Worm (Caenorhabditis elegans) whole organism, L3 larva: ENCODE results near the gene Y43E12A.3.

Source experiments
- R02D3.7 ChIP-seq: fragments of 150-350 bp; optimal IDR thresholded peaks from 2 replicates; lab custom pipeline; 2014; ENCODE audit warnings: missing biosample characterization, missing genetic modification characterization
- ZK546.5 ChIP-seq: sonication (generic microtip); optimal IDR thresholded peaks from 2 replicates; lab custom pipeline; 2017; ENCODE audit warnings: missing biosample characterization, missing genetic modification characterization
- aly-2 ChIP-seq: fragments of 150-350 bp; optimal IDR thresholded peaks from 2 replicates; lab custom pipeline; 2014; ENCODE audit warnings: missing biosample characterization, missing genetic modification characterization
- ama-1 ChIP-seq: fragments of 150-350 bp; optimal IDR thresholded peaks from 2 replicates; lab custom pipeline; 2018
- ceh-16 ChIP-seq: sonication (generic microtip); optimal IDR thresholded peaks from 2 replicates; lab custom pipeline; 2017; ENCODE audit warnings: missing biosample characterization, missing genetic modification characterization
- ceh-9 ChIP-seq: sonication (generic microtip); optimal IDR thresholded peaks from 2 replicates; lab custom pipeline; 2018; ENCODE audit warnings: missing biosample characterization, missing genetic modification characterization
- elt-2 ChIP-seq: sonication (generic microtip); optimal IDR thresholded peaks from 2 replicates; lab custom pipeline; 2016; ENCODE audit warnings: missing genetic modification reagents, mild to moderate bottlenecking, missing genetic modification characterization, missing compliant biosample characterization
- eor-1 ChIP-seq, 2 experiments: fragments of 150-350 bp; optimal IDR thresholded peaks; 2 replicates each; lab custom pipeline; 2014 to 2018; ENCODE audit warnings: missing biosample characterization in 2 of 2, missing genetic modification characterization in 2 of 2
- fkh-10 ChIP-seq: sonication (generic microtip); optimal IDR thresholded peaks from 2 replicates; lab custom pipeline; 2017; ENCODE audit warnings: missing biosample characterization, missing genetic modification reagents, missing genetic modification characterization
- fkh-2 ChIP-seq: fragments of 150-350 bp; optimal IDR thresholded peaks from 2 replicates; lab custom pipeline; 2014; ENCODE audit warnings: missing biosample characterization, missing genetic modification reagents, missing genetic modification characterization
- hmg-11 ChIP-seq: sonication (generic microtip); optimal IDR thresholded peaks from 2 replicates; lab custom pipeline; 2016; ENCODE audit warnings: missing genetic modification characterization, missing compliant biosample characterization
- jun-1 ChIP-seq: fragments of 150-350 bp; optimal IDR thresholded peaks from 2 replicates; lab custom pipeline; 2014; ENCODE audit warnings: missing biosample characterization, missing genetic modification reagents, missing genetic modification characterization
- lin-15B ChIP-seq: fragments of 150-350 bp; optimal IDR thresholded peaks from 2 replicates; lab custom pipeline; 2014; ENCODE audit warnings: missing biosample characterization, missing genetic modification characterization
- lsy-12 ChIP-seq: sonication (generic microtip); optimal IDR thresholded peaks from 2 replicates; lab custom pipeline; 2016; ENCODE audit warnings: mild to moderate bottlenecking, missing genetic modification characterization, missing compliant biosample characterization
- mdl-1 ChIP-seq: fragments of 150-350 bp; optimal IDR thresholded peaks from 2 replicates; lab custom pipeline; 2014; ENCODE audit warnings: missing biosample characterization, missing genetic modification characterization
- nfya-1 ChIP-seq: sonication (generic microtip); optimal IDR thresholded peaks from 2 replicates; lab custom pipeline; 2017; ENCODE audit warnings: missing genetic modification characterization, mild to moderate bottlenecking, missing compliant biosample characterization, antibody characterized with exemption, moderate library complexity; ENCODE audit not compliant: insufficient read depth
- nhr-11 ChIP-seq: fragments of 150-350 bp; optimal IDR thresholded peaks from 2 replicates; lab custom pipeline; 2014; ENCODE audit warnings: missing biosample characterization, missing genetic modification characterization
- nhr-23 ChIP-seq: fragments of 150-350 bp; optimal IDR thresholded peaks from 2 replicates; lab custom pipeline; 2014; ENCODE audit warnings: missing biosample characterization, missing genetic modification reagents, missing genetic modification characterization
- nhr-237 ChIP-seq: fragments of 150-350 bp; optimal IDR thresholded peaks from 2 replicates; lab custom pipeline; 2014; ENCODE audit warnings: missing biosample characterization, missing genetic modification characterization
- nhr-25 ChIP-seq: sonication (generic microtip); optimal IDR thresholded peaks from 2 replicates; lab custom pipeline; 2017; ENCODE audit warnings: missing biosample characterization, missing genetic modification characterization
- nhr-28 ChIP-seq: fragments of 150-350 bp; optimal IDR thresholded peaks from 2 replicates; lab custom pipeline; 2014; ENCODE audit warnings: missing biosample characterization, missing genetic modification characterization
- nhr-43 ChIP-seq: sonication (generic microtip); optimal IDR thresholded peaks from 2 replicates; lab custom pipeline; 2016; ENCODE audit warnings: mild to moderate bottlenecking, missing genetic modification characterization, missing compliant biosample characterization; ENCODE audit not compliant: poor library complexity, severe bottlenecking
- nhr-67 ChIP-seq: fragments of 150-350 bp; optimal IDR thresholded peaks from 2 replicates; lab custom pipeline; 2014; ENCODE audit warnings: missing biosample characterization, missing genetic modification characterization
- nhr-76 ChIP-seq: fragments of 150-350 bp; sonication (generic microtip); optimal IDR thresholded peaks from 5 replicates; lab custom pipeline; 2014; ENCODE audit warnings: missing biosample characterization, missing genetic modification characterization
- nhr-77 ChIP-seq: fragments of 150-350 bp; optimal IDR thresholded peaks from 2 replicates; lab custom pipeline; 2014; ENCODE audit warnings: missing biosample characterization, missing genetic modification characterization
- pha-4 ChIP-seq: fragments of 150-350 bp; optimal IDR thresholded peaks from 2 replicates; lab custom pipeline; 2014; ENCODE audit warnings: missing biosample characterization, missing genetic modification reagents, missing genetic modification characterization
- pqm-1 ChIP-seq: fragments of 150-350 bp; optimal IDR thresholded peaks from 2 replicates; lab custom pipeline; 2017; ENCODE audit warnings: missing biosample characterization, missing genetic modification characterization, inconsistent platforms
- sea-2 ChIP-seq: fragments of 150-350 bp; sonication (generic microtip); optimal IDR thresholded peaks from 4 replicates; lab custom pipeline; 2014; ENCODE audit warnings: missing biosample characterization, missing genetic modification reagents, missing genetic modification characterization
- snpc-4 ChIP-seq: fragments of 150-350 bp; optimal IDR thresholded peaks from 2 replicates; lab custom pipeline; 2014; ENCODE audit warnings: missing biosample characterization, missing genetic modification characterization
- ztf-4 ChIP-seq: fragments of 150-350 bp; optimal IDR thresholded peaks from 2 replicates; lab custom pipeline; 2014; ENCODE audit warnings: missing biosample characterization, missing genetic modification characterization

Y43E12A.3 gene

DNA sequence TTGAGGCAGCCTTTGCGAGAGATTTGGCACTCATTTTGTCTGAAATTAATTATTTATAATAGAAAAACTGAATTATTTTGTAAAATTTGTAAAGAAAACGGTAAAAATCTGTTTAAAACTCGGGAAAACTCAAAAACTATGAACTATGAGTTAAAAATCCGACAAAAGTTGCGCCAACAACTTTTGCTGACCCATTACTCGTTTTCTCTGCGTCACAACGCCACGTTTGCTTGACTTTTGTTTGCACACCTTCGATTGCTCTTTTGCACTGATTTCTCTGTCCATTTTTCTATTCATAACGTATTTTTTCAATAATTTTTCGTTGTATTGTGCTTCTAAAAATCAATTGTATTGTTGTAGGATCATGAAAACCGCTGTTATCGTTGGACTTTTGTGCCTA is 48.5 kb downstream of the Y43E12A.3 start, which contains the start of gene fkb-1 (continued):
- TF ChIP-seq hmg-11 (tag; lab: Kevin White, UChicago) (peak; percentile 51), nhr-77 (tag; lab: Kevin White, UChicago) (no peak), nhr-76 (tag; lab: Kevin White, UChicago) (no peak), nhr-237 (tag; lab: Kevin White, UChicago) (no peak), fkh-10 (GFP tag; lab: Kevin White, UChicago) (no peak), mdl-1 (no peak), nhr-67 (tag; lab: Kevin White, UChicago) (no peak), lin-15B (tag; lab: Kevin White, UChicago) (peak; percentile 63), eor-1 (tag; optimal IDR thresholded peaks at IDR 0.05; lab: Kevin White, UChicago) (no peak), nhr-11 (tag; lab: Kevin White, UChicago) (no peak), nhr-28 (no peak), R02D3.7 (no peak), elt-2 (tag; lab: Kevin White, UChicago) (peak; percentile 35), ama-1 (lab: Kevin White, UChicago) (no peak), nhr-23 (tag; lab: Kevin White, UChicago) (peak; percentile 58), pqm-1 (tag; lab: Kevin White, UChicago) (peak; percentile 16), nhr-25 (tag; lab: Kevin White, UChicago) (peak; percentile 10)

DNA sequence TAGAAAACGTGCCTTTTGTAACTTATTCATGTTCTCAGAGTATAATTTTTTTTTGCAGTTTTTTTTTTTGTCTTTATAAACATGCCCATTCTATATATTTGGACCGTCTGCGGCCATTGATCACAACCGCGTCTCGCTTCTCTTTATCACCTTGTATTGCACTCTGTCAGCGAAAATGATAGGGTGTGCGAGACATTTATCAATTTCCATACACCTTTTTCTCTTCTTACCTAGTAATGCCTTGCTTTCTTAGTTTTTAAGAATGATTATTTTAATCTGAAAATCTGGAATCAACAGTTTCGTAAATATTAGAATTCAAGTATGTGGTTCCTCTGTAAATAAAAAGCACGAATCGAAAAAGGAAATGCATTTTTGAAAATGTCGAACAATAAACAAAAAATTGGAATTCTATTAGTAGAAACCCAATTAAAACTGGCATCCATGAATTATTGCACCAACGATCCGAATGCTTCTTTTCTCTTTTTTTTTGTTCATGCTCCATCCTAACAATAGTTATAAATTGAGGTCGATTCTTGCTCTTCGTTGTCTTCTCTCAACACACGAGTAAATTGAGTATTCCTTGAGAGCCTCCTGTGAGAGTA is 49.5 kb downstream of the Y43E12A.3 start:
- peak; percentile 69 for TF ChIP-seq elt-2 (tag; lab: Kevin White, UChicago)
- no peak for TF ChIP-seq ceh-9 (tag; lab: Kevin White, UChicago)
- TF ChIP-seq snpc-4 (tag; lab: Kevin White, UChicago): no peak
- peak; percentile 26 for TF ChIP-seq nhr-77 (tag; lab: Kevin White, UChicago)
- no peak for TF ChIP-seq nhr-43
- no peak for TF ChIP-seq R02D3.7
- peak; percentile 45 for TF ChIP-seq pqm-1 (tag; lab: Kevin White, UChicago)
- TF ChIP-seq nhr-11 (tag; lab: Kevin White, UChicago): no peak
- no peak for TF ChIP-seq lsy-12 (tag; lab: Kevin White, UChicago)
- TF ChIP-seq fkh-2: no peak

DNA sequence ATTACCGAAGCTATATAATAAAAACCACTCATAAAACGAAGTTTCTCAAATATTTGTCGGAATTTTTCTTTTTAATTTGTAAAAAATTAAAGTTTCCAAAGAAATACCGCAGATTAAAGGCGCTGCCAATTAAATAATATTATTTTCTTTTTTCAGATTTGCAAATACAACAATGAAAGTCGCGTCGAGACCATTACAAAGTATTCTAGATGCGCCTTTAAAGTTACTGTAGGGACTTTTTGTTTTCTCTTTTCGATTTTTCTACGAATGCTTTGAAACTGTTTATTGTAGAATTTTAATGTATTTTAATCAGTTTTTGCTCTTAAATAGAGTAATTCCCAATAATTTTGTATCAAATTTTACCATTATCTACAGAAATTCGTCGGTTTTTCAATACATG is 50.5 kb downstream of the Y43E12A.3 start:
- no peak for TF ChIP-seq ZK546.5 (tag; lab: Kevin White, UChicago)

DNA sequence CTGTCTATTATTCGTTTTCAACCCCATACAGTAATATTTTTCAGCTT is 50.7 kb downstream of the Y43E12A.3 start, which contains the start of gene kdin-1:
Gene kdin-1 (plus strand): TSS at position 38 of the 47 bp plus-strand sequence.
- TF ChIP-seq aly-2 (tag; lab: Kevin White, UChicago) (no peak), sea-2 (GFP tag; lab: Kevin White, UChicago) (no peak), ceh-16 (tag; lab: Kevin White, UChicago) (no peak), jun-1 (tag; lab: Kevin White, UChicago) (no peak), ztf-4 (tag; lab: Kevin White, UChicago) (no peak), lsy-12 (tag; lab: Kevin White, UChicago) (no peak), nhr-43 (no peak), fkh-10 (GFP tag; lab: Kevin White, UChicago) (no peak), ZK546.5 (tag; lab: Kevin White, UChicago) (no peak)

DNA sequence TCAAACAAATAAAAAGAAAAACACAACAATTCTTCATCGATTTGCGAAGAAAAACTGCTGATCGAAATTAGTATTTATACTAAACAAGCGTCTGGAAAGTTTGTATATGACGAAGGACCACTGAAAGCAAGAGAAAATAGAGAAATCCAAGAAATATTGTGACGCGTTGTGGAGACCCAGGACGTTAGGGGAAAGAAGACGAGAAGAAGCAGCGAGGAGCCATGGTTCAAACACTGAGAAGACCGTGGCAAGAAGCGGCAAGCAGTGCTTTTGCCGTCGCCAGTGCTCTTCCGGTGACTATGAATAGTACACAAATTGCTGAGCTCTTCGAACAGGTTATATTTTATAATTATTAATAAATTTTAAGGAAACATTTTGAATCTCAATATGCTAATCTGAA is 51.0 kb downstream of the Y43E12A.3 start:
- TF ChIP-seq pha-4 (tag; lab: Kevin White, UChicago) (peak; percentile 20), hmg-11 (tag; lab: Kevin White, UChicago) (peak; percentile 55), nfya-1 (tag; lab: Kevin White, UChicago) (peak; percentile 28), snpc-4 (tag; lab: Kevin White, UChicago) (peak; percentile 50), pqm-1 (tag; lab: Kevin White, UChicago) (no peak)
